Fruit fly (Drosophila melanogaster) whole organism, embryonic: Measurements from ENCODE around the gene CG34269.

Experiments
- Abd-B ChIP-seq: fragments of 200-800 bp; sonication (Bioruptor generic); optimal IDR thresholded peaks from 2 replicates; lab custom pipeline; 2018; ENCODE audit warnings: missing biosample characterization, mild to moderate bottlenecking, missing genetic modification characterization, moderate library complexity
- Awh ChIP-seq: fragments of 200-800 bp; sonication (Bioruptor generic); IDR thresholded peaks from 2 replicates; pipeline ENCODE4, ENCODE4 v1.3.6; 2022; ENCODE audit warnings: missing biosample characterization, missing genetic modification characterization
- Bdp1 ChIP-seq: fragments of 200-800 bp; sonication (Bioruptor generic); optimal IDR thresholded peaks from 3 replicates; lab custom pipeline; 2016; ENCODE audit warnings: missing biosample characterization, missing genetic modification characterization
- CG10147 ChIP-seq: fragments of 200-800 bp; sonication (Bioruptor generic); optimal IDR thresholded peaks from 2 replicates; lab custom pipeline; 2019; ENCODE audit warnings: missing biosample characterization, mild to moderate bottlenecking, missing genetic modification characterization, moderate library complexity
- CG10267 ChIP-seq: fragments of 200-800 bp; sonication (Bioruptor generic); optimal IDR thresholded peaks from 2 replicates; lab custom pipeline; 2018; ENCODE audit warnings: missing biosample characterization, mild to moderate bottlenecking, missing genetic modification characterization, moderate library complexity
- CG10959 ChIP-seq: fragments of 200-800 bp; sonication (Bioruptor generic); IDR thresholded peaks from 2 replicates; pipeline ENCODE4 v1.3.6; 2022; ENCODE audit warnings: missing biosample characterization, missing genetic modification characterization
- CG11398 ChIP-seq: fragments of 200-800 bp; sonication (Bioruptor generic); optimal IDR thresholded peaks from 2 replicates; lab custom pipeline; 2016; ENCODE audit warnings: missing biosample characterization, missing genetic modification characterization
- CG11560 ChIP-seq: fragments of 200-800 bp; sonication (Bioruptor generic); IDR thresholded peaks from 3 replicates; pipeline ENCODE4 v1.3.6; 2022; ENCODE audit warnings: missing biosample characterization, missing genetic modification characterization
- CG11695 ChIP-seq: fragments of 200-800 bp; sonication (Bioruptor generic); IDR thresholded peaks from 3 replicates; pipeline ENCODE4 v1.3.6; 2022; ENCODE audit warnings: missing biosample characterization, missing genetic modification characterization
- CG12299 ChIP-seq: fragments of 200-800 bp; sonication (Bioruptor generic); optimal IDR thresholded peaks from 2 replicates; lab custom pipeline; 2018; ENCODE audit warnings: missing biosample characterization, mild to moderate bottlenecking, missing genetic modification characterization
- CG12391 ChIP-seq: fragments of 200-800 bp; sonication (Bioruptor generic); optimal IDR thresholded peaks from 3 replicates; lab custom pipeline; 2018; ENCODE audit warnings: missing biosample characterization, mild to moderate bottlenecking, missing genetic modification characterization, moderate library complexity
- CG18599 ChIP-seq: fragments of 200-800 bp; sonication (Bioruptor generic); optimal IDR thresholded peaks from 3 replicates; lab custom pipeline; 2017; ENCODE audit warnings: missing biosample characterization, missing genetic modification characterization, mild to moderate bottlenecking, moderate library complexity, missing genetic modification reagents
- CG2129 ChIP-seq: fragments of 200-800 bp; sonication (Bioruptor generic); IDR thresholded peaks from 2 replicates; pipeline ENCODE4 v1.3.6; 2022; ENCODE audit warnings: missing biosample characterization, missing genetic modification characterization; ENCODE audit not compliant: partially characterized antibody
- CG33213 ChIP-seq: fragments of 200-800 bp; sonication (Bioruptor generic); optimal IDR thresholded peaks from 3 replicates; lab custom pipeline; 2016; ENCODE audit warnings: missing biosample characterization, missing genetic modification characterization
- CG42726 ChIP-seq: fragments of 200-800 bp; sonication (Bioruptor generic); IDR thresholded peaks from 2 replicates; pipeline ENCODE4 v1.3.6; 2022; ENCODE audit warnings: missing biosample characterization, missing genetic modification characterization; ENCODE audit not compliant: partially characterized antibody
- CG4328 ChIP-seq: fragments of 200-800 bp; sonication (Bioruptor generic); optimal IDR thresholded peaks from 3 replicates; lab custom pipeline; 2017; ENCODE audit warnings: missing biosample characterization, missing genetic modification reagents, missing genetic modification characterization
- CG6654 ChIP-seq: fragments of 200-800 bp; sonication (Bioruptor generic); optimal IDR thresholded peaks from 2 replicates; lab custom pipeline; 2017; ENCODE audit warnings: missing biosample characterization, mild to moderate bottlenecking, missing genetic modification characterization
- CG8765 ChIP-seq: fragments of 200-800 bp; sonication (Bioruptor generic); IDR thresholded peaks from 2 replicates; pipeline ENCODE4 v1.3.6; 2022; ENCODE audit warnings: missing biosample characterization, missing genetic modification characterization
- CoRest ChIP-seq: fragments of 200-800 bp; sonication (Bioruptor generic); optimal IDR thresholded peaks from 3 replicates; lab custom pipeline; 2018; ENCODE audit warnings: missing biosample characterization, mild to moderate bottlenecking, missing genetic modification characterization, moderate library complexity
- Dfd ChIP-seq, 2 experiments: fragments of >200 bp; optimal IDR thresholded peaks; 2 replicates each; lab custom pipeline; 2017; ENCODE audit warnings: missing biosample characterization in 2 of 2, missing genetic modification characterization in 2 of 2
- Eip74EF ChIP-seq, 2 experiments: fragments of 200-800 bp in 1 of 2; fragments of >200 bp in 1 of 2; sonication (Bioruptor generic) in 1 of 2; optimal IDR thresholded peaks; 2 replicates each; lab custom pipeline; 2017 to 2019; ENCODE audit warnings: missing biosample characterization in 2 of 2, missing genetic modification characterization in 2 of 2, mild to moderate bottlenecking in 1 of 2, moderate library complexity in 1 of 2
- Hand ChIP-seq: fragments of 200-800 bp; sonication (Bioruptor generic); optimal IDR thresholded peaks from 2 replicates; lab custom pipeline; 2017; ENCODE audit warnings: mild to moderate bottlenecking, missing biosample characterization, missing genetic modification reagents, missing genetic modification characterization
- Hey ChIP-seq: fragments of 200-800 bp; sonication (Bioruptor generic); optimal IDR thresholded peaks from 3 replicates; lab custom pipeline; 2018; ENCODE audit warnings: missing biosample characterization, mild to moderate bottlenecking, missing genetic modification characterization
- Hmr ChIP-seq: fragments of 200-800 bp; sonication (Bioruptor generic); optimal IDR thresholded peaks from 3 replicates; lab custom pipeline; 2017; ENCODE audit warnings: mild to moderate bottlenecking, missing biosample characterization, missing genetic modification reagents, missing genetic modification characterization
- Hr39 ChIP-seq: fragments of >200 bp; optimal IDR thresholded peaks from 2 replicates; lab custom pipeline; 2017
- Lim3 ChIP-seq: fragments of 200-800 bp; sonication (Bioruptor generic); IDR thresholded peaks from 2 replicates; pipeline ENCODE4 v1.3.6; 2022; ENCODE audit warnings: missing biosample characterization, missing genetic modification characterization
- Mad ChIP-seq: fragments of 200-800 bp; sonication (Bioruptor generic); optimal IDR thresholded peaks from 2 replicates; lab custom pipeline; 2016; ENCODE audit warnings: missing biosample characterization, missing genetic modification characterization
- NK7.1 ChIP-seq: fragments of 200-800 bp; sonication (Bioruptor generic); optimal IDR thresholded peaks from 3 replicates; lab custom pipeline; 2016; ENCODE audit warnings: missing biosample characterization, missing genetic modification characterization
- Nf-YA ChIP-seq: fragments of 200-800 bp; sonication (Bioruptor generic); IDR thresholded peaks from 2 replicates; pipeline ENCODE4 v1.3.6; 2022; ENCODE audit warnings: missing biosample characterization, missing genetic modification characterization
- Oaz ChIP-seq: fragments of 200-800 bp; sonication (Bioruptor generic); IDR thresholded peaks from 2 replicates; pipeline ENCODE4 v1.3.6; 2022; ENCODE audit warnings: missing biosample characterization, missing genetic modification characterization
- Oli ChIP-seq: fragments of 200-800 bp; sonication (Bioruptor generic); optimal IDR thresholded peaks from 2 replicates; lab custom pipeline; 2018; ENCODE audit warnings: missing biosample characterization, mild to moderate bottlenecking, missing genetic modification characterization, moderate library complexity
- ab ChIP-seq: fragments of 200-800 bp; sonication (Bioruptor generic); optimal IDR thresholded peaks from 2 replicates; lab custom pipeline; 2016; ENCODE audit warnings: missing biosample characterization, missing genetic modification characterization
- ase ChIP-seq: fragments of 200-800 bp; sonication (Bioruptor generic); IDR thresholded peaks from 3 replicates; pipeline ENCODE4 v1.3.6; 2022; ENCODE audit warnings: missing biosample characterization, missing genetic modification characterization
- bbx ChIP-seq: fragments of 200-800 bp; sonication (Bioruptor generic); IDR thresholded peaks from 2 replicates; pipeline ENCODE4 v1.3.6; 2022; ENCODE audit warnings: missing biosample characterization, missing genetic modification characterization; ENCODE audit not compliant: partially characterized antibody
- da ChIP-seq: fragments of 200-800 bp; sonication (Bioruptor generic); optimal IDR thresholded peaks from 2 replicates; lab custom pipeline; 2016; ENCODE audit warnings: missing biosample characterization, missing genetic modification characterization
- dati ChIP-seq: fragments of 200-800 bp; sonication (Bioruptor generic); IDR thresholded peaks from 2 replicates; pipeline ENCODE4 v1.3.6; 2022; ENCODE audit warnings: missing biosample characterization, missing genetic modification characterization
- dimm ChIP-seq: fragments of 200-800 bp; sonication (Bioruptor generic); IDR thresholded peaks from 2 replicates; pipeline ENCODE4 v1.3.6; 2022; ENCODE audit warnings: missing biosample characterization, missing genetic modification characterization
- eyg ChIP-seq: fragments of 200-800 bp; sonication (Bioruptor generic); optimal IDR thresholded peaks from 3 replicates; lab custom pipeline; 2016; ENCODE audit warnings: missing biosample characterization, missing genetic modification characterization
- fd64A ChIP-seq: fragments of 200-800 bp; sonication (Bioruptor generic); optimal IDR thresholded peaks from 3 replicates; lab custom pipeline; 2018; ENCODE audit warnings: missing biosample characterization, mild to moderate bottlenecking, missing genetic modification characterization
- fru ChIP-seq: fragments of >200 bp; optimal IDR thresholded peaks from 2 replicates; lab custom pipeline; 2017
- gfzf ChIP-seq: fragments of 200-800 bp; sonication (Bioruptor generic); optimal IDR thresholded peaks from 2 replicates; lab custom pipeline; 2016; ENCODE audit warnings: missing biosample characterization, mild to moderate bottlenecking, missing genetic modification characterization, moderate library complexity
- grau ChIP-seq: fragments of 200-800 bp; optimal IDR thresholded peaks from 3 replicates; lab custom pipeline; 2019; ENCODE audit warnings: missing biosample characterization, mild to moderate bottlenecking, missing genetic modification characterization, moderate library complexity
- insv ChIP-seq, 2 experiments: fragments of 200-800 bp; sonication (Bioruptor generic); optimal IDR thresholded peaks; 3 replicates each; lab custom pipeline; 2016 to 2018; ENCODE audit warnings: missing biosample characterization in 2 of 2, missing genetic modification characterization in 2 of 2
- p53 ChIP-seq: fragments of 200-800 bp; sonication (Bioruptor generic); optimal IDR thresholded peaks from 2 replicates; lab custom pipeline; 2016; ENCODE audit warnings: missing biosample characterization, missing genetic modification characterization
- psq ChIP-seq: fragments of 200-800 bp; sonication (Bioruptor generic); optimal IDR thresholded peaks from 2 replicates; lab custom pipeline; 2017; ENCODE audit warnings: missing biosample characterization, missing genetic modification characterization
- ranshi ChIP-seq: fragments of 200-800 bp; sonication (Bioruptor generic); IDR thresholded peaks from 2 replicates; pipeline ENCODE4 v1.3.6; 2022; ENCODE audit warnings: missing biosample characterization, missing genetic modification characterization
- schlank ChIP-seq: fragments of 200-800 bp; sonication (Bioruptor generic); optimal IDR thresholded peaks from 2 replicates; lab custom pipeline; 2018; ENCODE audit warnings: missing biosample characterization, mild to moderate bottlenecking, missing genetic modification characterization
- sna ChIP-seq: fragments of 200-800 bp; sonication (Bioruptor generic); IDR thresholded peaks from 2 replicates; pipeline ENCODE4 v1.3.6; 2022; ENCODE audit warnings: missing biosample characterization, missing genetic modification characterization; ENCODE audit not compliant: partially characterized antibody
- twi ChIP-seq: fragments of 200-800 bp; optimal IDR thresholded peaks from 2 replicates; lab custom pipeline; 2019; ENCODE audit warnings: missing biosample characterization, mild to moderate bottlenecking, missing genetic modification characterization, moderate library complexity
- zen ChIP-seq: fragments of 200-800 bp; sonication (Bioruptor generic); optimal IDR thresholded peaks from 3 replicates; lab custom pipeline; 2018; ENCODE audit warnings: missing biosample characterization, mild to moderate bottlenecking, missing genetic modification characterization, moderate library complexity

CG34269 gene

DNA sequence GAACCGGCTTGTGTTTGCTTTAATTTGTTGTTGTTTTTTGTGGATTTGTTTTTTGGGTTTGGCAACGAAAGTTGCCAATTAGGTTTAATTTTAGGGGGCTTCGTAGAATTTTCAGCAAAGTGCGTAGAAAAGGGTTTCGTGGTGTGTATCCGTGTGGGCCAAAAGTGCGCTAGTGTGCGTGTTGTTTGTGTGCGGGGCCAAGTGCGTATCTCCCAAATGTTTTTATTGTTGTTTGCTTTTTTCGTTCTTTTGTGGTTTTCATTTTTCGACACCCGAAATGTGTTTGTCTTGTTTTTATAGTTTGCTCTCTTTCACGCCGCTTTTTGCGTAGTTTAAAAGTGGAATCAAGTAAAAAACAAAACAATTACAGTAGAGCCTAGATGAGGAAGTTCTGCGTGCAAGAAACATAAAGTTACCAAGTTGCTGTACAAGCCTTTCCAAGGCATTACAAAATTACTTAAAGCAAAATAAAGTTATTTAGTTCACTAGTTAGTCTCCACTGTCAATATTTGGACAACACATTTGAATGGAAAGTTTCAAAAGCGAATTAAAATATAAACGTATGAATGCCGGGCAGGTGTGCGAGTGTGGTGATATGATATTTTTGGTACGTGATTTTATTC, 18.8 kb downstream of the CG34269 start (continued):
- TF ChIP-seq Oli (tag; lab: Kevin White, UChicago) (peak; percentile 54), eyg (GFP tag; lab: Kevin White, UChicago) (peak; percentile 76), p53 (GFP tag; lab: Kevin White, UChicago) (peak; percentile 21), gfzf (GFP tag; lab: Kevin White, UChicago) (no peak), Hr39 (no peak), CG4328 (GFP tag; lab: Kevin White, UChicago) (peak; percentile 43), Hmr (GFP tag; lab: Kevin White, UChicago) (peak; percentile 90), ranshi (GFP tag; lab: Robert Waterston, UW) (peak; percentile 69; the same call in 1 of the 2 replicates), dimm (no peak), ab (GFP tag; lab: Kevin White, UChicago) (peak; percentile 15), Nf-YA (GFP tag; lab: Robert Waterston, UW) (no peak), Eip74EF (GFP tag; optimal IDR thresholded peaks at IDR 0.05; lab: Kevin White, UChicago) (peak in 1 of 2 experiments; percentile 58), twi (tag; lab: Kevin White, UChicago) (peak; percentile 9), CG11695 (peak; percentile 79), CG10959 (GFP tag; lab: Robert Waterston, UW) (peak; percentile 36; the same call in 1 of the 2 replicates), CG11560 (tag; lab: Robert Waterston, UW) (peak; percentile 65; the same call in 2 of the 3 replicates), psq (GFP tag; lab: Kevin White, UChicago) (peak; percentile 14), sna (GFP tag; lab: Robert Waterston, UW) (no peak), Bdp1 (GFP tag; lab: Kevin White, UChicago) (peak; percentile 40), fd64A (GFP tag; lab: Kevin White, UChicago) (no peak), CG10267 (tag; lab: Kevin White, UChicago) (peak; percentile 25), zen (tag; lab: Kevin White, UChicago) (no peak), CG11398 (GFP tag; lab: Kevin White, UChicago) (peak; percentile 53), fru (no peak), Lim3 (GFP tag; lab: Robert Waterston, UW) (no peak), Hey (peak; percentile 72), CG2129 (no peak), Dfd (GFP tag; optimal IDR thresholded peaks at IDR 0.05; lab: Kevin White, UChicago) (no peak), ase (GFP tag; lab: Robert Waterston, UW) (peak; percentile 68; the same call in 1 of the 3 replicates), NK7.1 (GFP tag; lab: Kevin White, UChicago) (peak; percentile 53), Mad (peak; percentile 3), da (GFP tag; lab: Kevin White, UChicago) (peak; percentile 48), CG18599 (peak; percentile 95), CG33213 (peak; percentile 67), CG10147 (GFP tag; lab: Kevin White, UChicago) (peak; percentile 66), grau (tag; lab: Kevin White, UChicago) (peak; percentile 98), insv (GFP tag; optimal IDR thresholded peaks at IDR 0.05; lab: Kevin White, UChicago) (peak in 1 of 2 experiments; percentile 7), bbx (GFP tag; lab: Robert Waterston, UW) (no peak), CG6654 (peak; percentile 30), Awh (GFP tag; lab: Robert Waterston, UW) (peak; percentile 63), CG12299 (tag; lab: Kevin White, UChicago) (peak; percentile 80), CoRest (peak; percentile 82), dati (GFP tag; lab: Robert Waterston, UW) (no peak), CG12391 (tag; lab: Kevin White, UChicago) (peak; percentile 69), Abd-B (peak; percentile 65), schlank (tag; lab: Kevin White, UChicago) (peak; percentile 95), Hand (peak; percentile 90), CG42726 (GFP tag; lab: Robert Waterston, UW) (no peak), Oaz (GFP tag; lab: Robert Waterston, UW) (peak; percentile 52; the same call in 1 of the 2 replicates), CG8765 (GFP tag; lab: Robert Waterston, UW) (peak; percentile 72; the same call in 1 of the 2 replicates)
